Worm (Caenorhabditis elegans) whole organism, L4 larva: Measurements from ENCODE around the gene Y82E9BR.3.
A peak's percentile ranks its signal among the peaks of the same experiment; 100 is the strongest.

Experiments
- ceh-20 ChIP-seq: fragments of 200-800 bp; sonication (Bioruptor generic); IDR thresholded peaks from 2 replicates; pipeline ENCODE4 v1.3.6; 2022; ENCODE audit warnings: missing genetic modification reagents, missing genetic modification characterization, missing compliant biosample characterization
- ceh-82 ChIP-seq: sonication (generic microtip); optimal IDR thresholded peaks from 2 replicates; lab custom pipeline; 2017; ENCODE audit warnings: missing biosample characterization, missing genetic modification characterization
- lin-15B ChIP-seq: fragments of 150-350 bp; sonication (generic microtip); optimal IDR thresholded peaks from 3 replicates; lab custom pipeline; 2014; ENCODE audit warnings: missing biosample characterization, missing genetic modification characterization
- snpc-4 ChIP-seq: fragments of 150-350 bp; optimal IDR thresholded peaks from 2 replicates; lab custom pipeline; 2014; ENCODE audit warnings: missing biosample characterization, missing genetic modification characterization
- unc-39 ChIP-seq: sonication (generic microtip); optimal IDR thresholded peaks from 2 replicates; lab custom pipeline; 2017; ENCODE audit warnings: missing biosample characterization, missing genetic modification characterization

DNA sequence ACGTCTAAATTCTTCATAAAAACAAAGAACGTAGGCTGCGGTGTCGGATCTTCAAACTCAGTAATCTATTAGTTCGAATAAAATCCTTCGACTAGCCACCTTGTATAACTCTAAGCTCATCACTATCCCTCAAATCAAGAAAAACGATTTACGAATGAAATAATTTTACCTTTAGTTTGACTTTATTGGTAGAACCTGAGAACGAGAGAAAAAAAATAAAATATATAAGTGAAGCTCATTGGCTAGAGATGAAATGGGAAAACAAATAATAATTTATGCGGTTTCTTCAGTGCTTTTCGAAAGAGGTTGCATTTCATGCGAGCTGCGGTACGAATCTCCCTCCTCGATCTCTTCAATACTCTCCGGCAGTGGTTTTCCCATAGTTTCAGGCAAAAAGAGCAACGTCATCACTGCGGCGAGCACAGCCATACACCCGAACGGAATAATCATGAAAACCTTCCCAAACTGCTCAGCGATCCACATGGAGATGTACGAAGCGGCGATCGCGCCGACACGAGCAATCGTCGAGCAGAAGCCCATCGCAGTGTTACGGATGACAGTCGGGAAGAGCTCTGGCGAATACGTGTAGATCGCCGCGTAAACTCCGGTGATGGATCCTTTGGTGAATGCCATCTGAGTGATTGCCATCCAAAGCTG lies 832 bp downstream of the Y82E9BR.3 start:
- TF ChIP-seq lin-15B (peak; percentile 23), snpc-4 (tag; lab: Kevin White, UChicago) (no peak), unc-39 (no peak), ceh-20 (GFP tag; lab: Robert Waterston, UW) (peak; percentile 9; the same call in 1 of the 2 replicates), ceh-82 (tag; lab: Kevin White, UChicago) (no peak)
